Worm (Caenorhabditis elegans): ENCODE data around the gene bbs-2.

bbs-2 gene

ce11 chrIV:7916907-7917306 is 16.9 kb upstream of the bbs-2 start:
- TF ChIP-seq klf-2 (GFP tag; conservative IDR thresholded peaks at IDR 0.05): no peak
- no peak for TF ChIP-seq tab-1 (GFP tag; IDR thresholded peaks at IDR 0.05)
- TF ChIP-seq med-1 (GFP tag; optimal IDR thresholded peaks at IDR 0.05; ENCODE audit: insufficient read depth): no peak
- no peak for TF ChIP-seq T22C8.4 (GFP tag; IDR thresholded peaks at IDR 0.05)
- no peak for TF ChIP-seq flt-1 (GFP tag; IDR thresholded peaks at IDR 0.05)

- TF ChIP-seq cog-1 (tag; optimal IDR thresholded peaks at IDR 0.05) (no peak), flt-1 (GFP tag; IDR thresholded peaks at IDR 0.05) (no peak), ztf-29 (GFP tag; IDR thresholded peaks at IDR 0.05) (no peak), med-1 (GFP tag; optimal IDR thresholded peaks at IDR 0.05; ENCODE audit: insufficient read depth) (no peak), tab-1 (GFP tag; IDR thresholded peaks at IDR 0.05) (no peak), klf-2 (GFP tag; conservative IDR thresholded peaks at IDR 0.05) (no peak), ztf-23 (GFP tag; IDR thresholded peaks at IDR 0.05) (no peak), T22C8.4 (GFP tag; IDR thresholded peaks at IDR 0.05) (no peak), ref-1 (GFP tag; conservative IDR thresholded peaks at IDR 0.05) (no peak)
Observed at ce11 chrIV:7917881-7918280, 16.0 kb upstream of the bbs-2 start.

DNA sequence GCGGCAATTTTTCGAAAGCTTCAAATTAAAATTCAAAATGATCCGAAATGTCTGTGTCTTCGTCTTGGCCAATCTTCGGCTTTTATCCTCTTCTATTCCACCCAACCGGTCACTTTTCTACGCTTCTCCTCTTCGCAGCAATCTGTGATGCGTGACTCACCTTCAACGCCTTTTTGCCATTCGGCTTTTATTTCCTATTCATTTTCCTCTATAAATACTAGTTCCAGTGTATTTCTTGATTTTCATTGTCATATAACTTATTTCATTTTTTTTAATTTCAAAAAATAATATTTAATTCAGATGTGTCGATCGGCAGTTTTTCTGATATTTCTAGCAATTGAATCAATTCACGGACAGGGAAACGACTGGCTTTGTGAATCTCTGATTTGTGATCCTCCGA is 13.7 kb upstream of the bbs-2 start, which contains the start of gene C49H3.16:
Gene C49H3.16 (plus strand): TSS at position 301 of the 400 bp plus-strand sequence.
- TF ChIP-seq cog-1 (tag; optimal IDR thresholded peaks at IDR 0.05) (no peak), ztf-23 (GFP tag; IDR thresholded peaks at IDR 0.05) (no peak), ref-1 (GFP tag; conservative IDR thresholded peaks at IDR 0.05) (no peak), T22C8.4 (GFP tag; IDR thresholded peaks at IDR 0.05) (no peak)

DNA sequence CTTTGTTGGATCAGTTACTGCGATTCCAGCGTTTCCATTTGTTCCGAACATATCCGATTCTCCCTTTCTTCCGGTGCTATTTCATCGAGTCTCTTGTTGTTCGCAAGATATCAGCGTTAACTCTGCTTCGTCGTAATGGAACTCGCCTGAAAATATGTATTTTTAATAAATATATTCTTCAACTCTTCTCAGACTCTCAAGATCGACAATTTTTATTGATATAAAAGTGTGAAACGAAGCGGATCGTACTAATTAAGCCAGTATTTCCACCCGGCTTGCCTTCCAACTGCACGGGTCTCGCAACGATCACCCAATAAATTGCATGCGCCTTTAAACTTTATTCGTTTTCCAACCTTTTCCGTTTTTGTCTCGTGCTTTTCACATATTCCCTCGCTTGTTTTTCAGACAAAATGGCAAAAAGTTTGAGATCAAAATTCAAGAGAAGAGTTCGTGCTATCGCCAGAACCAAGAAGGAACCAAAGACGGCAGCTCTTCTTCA is 9.8 kb upstream of the bbs-2 start, which contains the start of the genes xpo-3 and C49H3.3:
Gene xpo-3 (minus strand): TSS at position 51 of the 499 bp plus-strand sequence.
Gene C49H3.3 (plus strand): TSS at position 369 of the 499 bp plus-strand sequence.
- TF ChIP-seq klf-2 (GFP tag; conservative IDR thresholded peaks at IDR 0.05): no peak
- no peak for TF ChIP-seq med-1 (GFP tag; optimal IDR thresholded peaks at IDR 0.05; ENCODE audit: insufficient read depth)
- no peak for TF ChIP-seq ztf-23 (GFP tag; IDR thresholded peaks at IDR 0.05)
- TF ChIP-seq ztf-29 (GFP tag; IDR thresholded peaks at IDR 0.05): no peak
- TF ChIP-seq tab-1 (GFP tag; IDR thresholded peaks at IDR 0.05): no peak
- TF ChIP-seq T22C8.4 (GFP tag; IDR thresholded peaks at IDR 0.05): no peak
- no peak for TF ChIP-seq ref-1 (GFP tag; conservative IDR thresholded peaks at IDR 0.05)
- TF ChIP-seq flt-1 (GFP tag; IDR thresholded peaks at IDR 0.05): no peak
- TF ChIP-seq cog-1 (tag; optimal IDR thresholded peaks at IDR 0.05): no peak

- TF ChIP-seq med-1 (GFP tag; optimal IDR thresholded peaks at IDR 0.05; ENCODE audit: insufficient read depth): no peak
- no peak for TF ChIP-seq ztf-23 (GFP tag; IDR thresholded peaks at IDR 0.05)
- no peak for TF ChIP-seq cog-1 (tag; optimal IDR thresholded peaks at IDR 0.05)
- TF ChIP-seq tab-1 (GFP tag; IDR thresholded peaks at IDR 0.05): no peak
- TF ChIP-seq T22C8.4 (GFP tag; IDR thresholded peaks at IDR 0.05): no peak
- TF ChIP-seq flt-1 (GFP tag; IDR thresholded peaks at IDR 0.05): no peak
- no peak for TF ChIP-seq klf-2 (GFP tag; conservative IDR thresholded peaks at IDR 0.05)
- no peak for TF ChIP-seq ztf-29 (GFP tag; IDR thresholded peaks at IDR 0.05)
- no peak for TF ChIP-seq ref-1 (GFP tag; conservative IDR thresholded peaks at IDR 0.05)
Observed at ce11 chrIV:7924975-7925828, 8.6 kb upstream of the bbs-2 start.

- TF ChIP-seq ztf-23 (GFP tag; IDR thresholded peaks at IDR 0.05) (no peak), ztf-29 (GFP tag; IDR thresholded peaks at IDR 0.05) (no peak), ref-1 (GFP tag; conservative IDR thresholded peaks at IDR 0.05) (no peak), med-1 (GFP tag; optimal IDR thresholded peaks at IDR 0.05; ENCODE audit: insufficient read depth) (no peak)
Observed at ce11 chrIV:7926102-7926840, 7.6 kb upstream of the bbs-2 start, which contains the start of gene rps-2. TSS of gene rps-2 (minus strand) at chrIV:7926391.

DNA sequence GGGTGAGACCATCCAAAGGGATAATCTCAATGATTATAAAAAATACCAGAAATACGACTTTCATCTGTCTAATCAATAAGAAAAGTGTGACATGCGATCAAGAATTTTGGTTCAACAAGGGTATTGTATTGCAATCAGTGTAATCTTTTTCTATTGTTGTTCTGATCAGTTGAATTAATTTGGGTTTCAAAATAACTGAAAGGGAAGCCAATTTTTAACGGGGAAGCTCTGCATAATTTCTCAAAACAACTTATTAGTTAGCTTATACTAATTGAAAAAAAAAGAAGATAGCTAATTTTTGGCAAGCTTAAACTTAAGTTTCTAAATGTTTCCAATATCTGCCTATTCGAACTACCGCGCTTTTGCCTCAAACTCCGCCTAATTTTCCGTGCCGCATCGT is 6.6 kb upstream of the bbs-2 start, which contains the start of gene C49H3.12:
Gene C49H3.12 (minus strand): TSS at position 101 of the 400 bp plus-strand sequence.
- no peak for TF ChIP-seq ztf-23 (GFP tag; IDR thresholded peaks at IDR 0.05)
- no peak for TF ChIP-seq flt-1 (GFP tag; IDR thresholded peaks at IDR 0.05)
- TF ChIP-seq med-1 (GFP tag; optimal IDR thresholded peaks at IDR 0.05; ENCODE audit: insufficient read depth): no peak
- no peak for TF ChIP-seq ref-1 (GFP tag; conservative IDR thresholded peaks at IDR 0.05)
- TF ChIP-seq klf-2 (GFP tag; conservative IDR thresholded peaks at IDR 0.05): no peak
- TF ChIP-seq cog-1 (tag; optimal IDR thresholded peaks at IDR 0.05): no peak
- no peak for TF ChIP-seq tab-1 (GFP tag; IDR thresholded peaks at IDR 0.05)
- no peak for TF ChIP-seq ztf-29 (GFP tag; IDR thresholded peaks at IDR 0.05)
- TF ChIP-seq T22C8.4 (GFP tag; IDR thresholded peaks at IDR 0.05): no peak

DNA sequence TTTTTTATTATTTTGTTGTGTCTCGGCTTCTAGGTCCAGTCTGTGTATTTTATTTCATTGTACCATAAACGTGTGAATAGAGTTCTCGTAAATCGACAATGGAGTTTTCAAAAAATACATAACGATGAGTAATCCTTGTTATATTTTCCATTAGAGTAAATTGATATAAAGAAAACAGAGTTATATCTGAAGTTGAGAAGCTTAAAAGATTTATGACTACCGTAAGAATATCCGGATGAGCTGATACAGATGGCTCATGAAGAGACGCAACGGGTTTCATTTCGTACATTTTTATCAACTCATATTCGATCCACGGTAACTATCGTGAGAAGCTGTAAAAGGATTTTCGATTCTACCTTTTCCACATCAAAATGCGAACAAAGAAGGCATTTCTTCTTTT is 6.0 kb upstream of the bbs-2 start, which contains the start of gene gcy-8:
Gene gcy-8 (plus strand): TSS at position 301 of the 400 bp plus-strand sequence.
- no peak for TF ChIP-seq med-1 (GFP tag; optimal IDR thresholded peaks at IDR 0.05; ENCODE audit: insufficient read depth)
- TF ChIP-seq cog-1 (tag; optimal IDR thresholded peaks at IDR 0.05): no peak

DNA sequence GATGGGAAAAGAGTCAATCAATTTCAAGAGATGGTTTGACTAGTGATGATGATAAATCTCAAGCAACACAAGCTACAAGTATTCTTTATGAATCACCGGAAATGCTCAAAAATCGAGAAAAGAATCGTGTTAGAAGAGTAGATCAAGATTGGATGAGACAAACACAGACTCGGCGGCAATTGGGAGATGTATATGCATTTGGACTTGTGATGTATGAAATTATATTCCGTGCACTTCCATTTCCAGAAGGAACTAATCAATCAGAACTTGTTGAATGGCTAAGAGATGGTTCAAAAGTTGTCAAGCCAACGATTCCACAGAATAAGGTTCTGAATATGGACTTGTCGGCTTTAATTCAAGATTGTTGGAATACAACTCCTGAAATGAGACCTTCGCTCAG is 2.0 kb upstream of the bbs-2 start:
- no peak for TF ChIP-seq ztf-23 (GFP tag; IDR thresholded peaks at IDR 0.05)
- no peak for TF ChIP-seq T22C8.4 (GFP tag; IDR thresholded peaks at IDR 0.05)
- no peak for TF ChIP-seq ref-1 (GFP tag; conservative IDR thresholded peaks at IDR 0.05)
- TF ChIP-seq flt-1 (GFP tag; IDR thresholded peaks at IDR 0.05): no peak
- no peak for TF ChIP-seq cog-1 (tag; optimal IDR thresholded peaks at IDR 0.05)
- no peak for TF ChIP-seq ztf-29 (GFP tag; IDR thresholded peaks at IDR 0.05)
- TF ChIP-seq klf-2 (GFP tag; conservative IDR thresholded peaks at IDR 0.05): no peak
- no peak for TF ChIP-seq tab-1 (GFP tag; IDR thresholded peaks at IDR 0.05)
- TF ChIP-seq med-1 (GFP tag; optimal IDR thresholded peaks at IDR 0.05; ENCODE audit: insufficient read depth): no peak

Data from whole organism, midembryonic.